Worm (Caenorhabditis elegans) whole organism, mixed stage, embryonic: ENCODE measurements around the gene clp-4.

ENCODE experiments used
- ceh-83 ChIP-seq: fragments of 200-800 bp; sonication (Bioruptor generic); optimal IDR thresholded peaks from 2 replicates; lab custom pipeline; 2018; ENCODE audit warnings: mild to moderate bottlenecking, missing genetic modification characterization, missing compliant biosample characterization
- lin-32 ChIP-seq: fragments of 200-800 bp; sonication (Bioruptor generic); optimal IDR thresholded peaks from 2 replicates; lab custom pipeline; 2018; ENCODE audit warnings: mild to moderate bottlenecking, missing genetic modification characterization, missing compliant biosample characterization
- mls-2 ChIP-seq: sonication (generic microtip); optimal IDR thresholded peaks from 2 replicates; lab custom pipeline; 2016; ENCODE audit warnings: mild to moderate bottlenecking, missing genetic modification characterization, moderate library complexity, missing compliant biosample characterization
- nhr-76 ChIP-seq: sonication (generic microtip); optimal IDR thresholded peaks from 2 replicates; lab custom pipeline; 2017; ENCODE audit warnings: missing biosample characterization, missing genetic modification characterization
- pha-4 ChIP-seq: fragments of 150-350 bp; optimal IDR thresholded peaks from 2 replicates; lab custom pipeline; 2018; ENCODE audit warnings: missing biosample characterization, missing genetic modification reagents, missing genetic modification characterization
- snpc-4 ChIP-seq: fragments of 150-350 bp; optimal IDR thresholded peaks from 2 replicates; lab custom pipeline; 2014; ENCODE audit warnings: missing biosample characterization, missing genetic modification characterization
- unc-62 ChIP-seq: fragments of 150-350 bp; optimal IDR thresholded peaks from 2 replicates; lab custom pipeline; 2014; ENCODE audit warnings: missing biosample characterization, missing genetic modification reagents, missing genetic modification characterization

ce11 chrIII:1804477-1804876 is 13.6 kb downstream of the clp-4 start:
- TF ChIP-seq ceh-83 (GFP tag; lab: Kevin White, UChicago) (no peak), snpc-4 (tag; lab: Kevin White, UChicago) (no peak), unc-62 (GFP tag; lab: Kevin White, UChicago) (no peak), mls-2 (tag; lab: Kevin White, UChicago) (no peak), nhr-76 (tag; lab: Kevin White, UChicago) (no peak), lin-32 (GFP tag; lab: Kevin White, UChicago) (no peak), pha-4 (tag; lab: Kevin White, UChicago) (no peak)
